Fruit fly (Drosophila melanogaster) whole organism, adult: ENCODE measurements around the gene Rsph9.

Experiments
- CG14711 ChIP-seq: fragments of 200-800 bp; sonication (Bioruptor generic); optimal IDR thresholded peaks from 2 replicates; lab custom pipeline; 2018; ENCODE audit warnings: missing biosample characterization, mild to moderate bottlenecking, missing genetic modification characterization, moderate library complexity
- CG33017 ChIP-seq: fragments of 200-800 bp; sonication (Bioruptor generic); optimal IDR thresholded peaks from 2 replicates; lab custom pipeline; 2018; ENCODE audit warnings: missing biosample characterization, mild to moderate bottlenecking, missing genetic modification characterization, moderate library complexity
- cnc ChIP-seq, 2 experiments: fragments of >200 bp; optimal IDR thresholded peaks; 2 replicates each; lab custom pipeline; 2017
- kay ChIP-seq: fragments of 200-800 bp; sonication (Bioruptor generic); peaks from one replicate; lab custom pipeline; 2016; ENCODE audit warnings: missing biosample characterization, missing genetic modification characterization, borderline replicate concordance
- toe ChIP-seq: fragments of 200-800 bp; sonication (Bioruptor generic); optimal IDR thresholded peaks from 2 replicates; lab custom pipeline; 2016; ENCODE audit warnings: missing biosample characterization, missing genetic modification characterization

DNA sequence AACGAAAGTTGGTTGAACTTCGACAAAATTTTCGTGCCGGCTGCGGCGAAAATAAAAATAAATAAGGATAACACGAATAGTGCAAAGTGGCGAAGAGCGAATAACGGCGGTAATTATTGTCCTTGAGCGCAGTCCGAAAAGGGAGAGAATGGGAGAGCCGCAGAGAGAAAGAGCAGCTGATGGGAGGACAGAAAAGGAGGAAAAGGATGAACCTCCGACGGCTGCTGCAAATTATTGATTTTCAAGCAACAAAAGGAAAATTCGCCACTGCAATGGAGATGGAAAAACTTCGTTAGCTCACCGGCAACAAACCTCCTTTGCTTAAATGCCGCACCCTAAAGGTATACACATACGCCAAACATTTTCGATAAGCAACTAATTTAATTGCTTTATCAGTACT lies 29.6 kb downstream of the Rsph9 start:
- TF ChIP-seq toe (GFP tag; lab: Kevin White, UChicago) (no peak), kay (GFP tag; lab: Kevin White, UChicago) (no peak), cnc (optimal IDR thresholded peaks at IDR 0.05; lab: Kevin White, UChicago) (no peak), CG14711 (tag; lab: Kevin White, UChicago) (no peak), CG33017 (tag; lab: Kevin White, UChicago) (no peak)
